Fruit fly (Drosophila melanogaster): Measurements from ENCODE around the gene CG11638.

Gene CG11638

DNA sequence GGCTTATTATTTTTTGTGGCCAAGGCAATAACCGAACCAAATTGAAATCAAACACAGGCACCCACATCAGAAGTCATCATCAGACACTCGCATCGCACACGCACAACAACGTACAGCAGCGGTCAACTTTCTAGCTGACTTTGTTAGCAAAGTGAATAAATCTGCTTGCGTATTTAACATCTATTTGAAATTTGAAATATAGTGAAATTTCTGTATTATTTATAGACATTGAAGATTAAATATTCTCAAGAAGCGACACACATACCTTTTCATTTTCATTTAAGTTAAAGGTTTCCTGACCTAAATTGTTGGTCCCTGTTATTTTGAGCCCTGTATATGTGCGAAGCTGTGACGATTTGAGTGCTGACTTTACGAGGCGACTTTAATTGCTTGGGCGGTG lies 27.6 kb downstream of the CG11638 start (continued):
- TF ChIP-seq sim (GFP tag; IDR thresholded peaks at IDR 0.05) (no peak), CG31441 (GFP tag; IDR thresholded peaks at IDR 0.05) (0 out of 2 replicates have a peak, but pooled peaks have one; percentile 9), CG5953 (GFP tag; IDR thresholded peaks at IDR 0.05) (no peak)

- TF ChIP-seq Dfd (GFP tag; optimal IDR thresholded peaks at IDR 0.05), result no peak
- TF ChIP-seq CG17385 (GFP tag; optimal IDR thresholded peaks at IDR 0.05), result no peak
- no peak for TF ChIP-seq CG31224 (GFP tag; IDR thresholded peaks at IDR 0.05)
- TF ChIP-seq CG11247 (GFP tag; IDR thresholded peaks at IDR 0.05), result no peak
- TF ChIP-seq Neu2 (GFP tag; optimal IDR thresholded peaks at IDR 0.05; ENCODE audit: borderline replicate concordance), result no peak
- no peak for TF ChIP-seq dmrt99B (tag; optimal IDR thresholded peaks at IDR 0.05)
- TF ChIP-seq Hmx (GFP tag; optimal IDR thresholded peaks at IDR 0.05), result no peak
- TF ChIP-seq sima (GFP tag; optimal IDR thresholded peaks at IDR 0.05), result no peak
Measured at dm6 chrX:990218-990617, 36.3 kb downstream of the CG11638 start, which contains the start of gene CG18823. Gene CG18823 (plus strand): TSS chrX:990518.

dm6 chrX:985911-986310 lies 40.6 kb downstream of the CG11638 start:
- TF ChIP-seq bab2 (GFP tag; optimal IDR thresholded peaks at IDR 0.05), result no peak
- peak; percentile 87 for TF ChIP-seq Deaf1 (tag; optimal IDR thresholded peaks at IDR 0.05)
- TF ChIP-seq z (GFP tag; IDR thresholded peaks at IDR 0.05), result peak; percentile 80

DNA sequence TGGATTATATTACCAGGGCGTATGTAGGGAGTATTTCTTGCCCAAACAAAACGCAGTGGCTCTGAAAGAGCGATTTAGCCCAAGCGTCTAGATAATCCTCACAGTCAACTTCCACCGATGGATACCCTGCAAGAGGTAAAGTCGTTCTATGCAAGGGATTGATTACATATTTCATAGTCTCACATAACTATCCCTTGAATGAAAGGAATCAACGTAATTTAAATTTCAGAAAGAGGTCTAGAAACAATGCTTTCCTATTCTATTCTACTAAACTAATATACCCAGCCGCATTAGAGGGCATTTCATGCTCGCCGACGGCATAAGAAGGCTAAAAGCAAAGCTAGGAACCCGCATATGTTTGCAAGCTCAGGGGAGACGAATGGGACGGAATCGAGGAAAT lies 59.7 kb downstream of the CG11638 start:
- TF ChIP-seq CG12391 (tag; optimal IDR thresholded peaks at IDR 0.05) (peak; percentile 25), ssp (GFP tag; IDR thresholded peaks at IDR 0.05) (0 out of 2 replicates have a peak, but pooled peaks have one; percentile 23), gem (tag; optimal IDR thresholded peaks at IDR 0.05) (peak; percentile 54), eve (GFP tag; optimal IDR thresholded peaks at IDR 0.05) (peak in 1 of 2 experiments; percentile 27), trem (tag; optimal IDR thresholded peaks at IDR 0.05) (no peak), CG3281 (GFP tag; optimal IDR thresholded peaks at IDR 0.05) (peak; percentile 40), Rx (GFP tag; IDR thresholded peaks at IDR 0.05) (no peak), HLHmδ (GFP tag; optimal IDR thresholded peaks at IDR 0.05) (no peak), bbx (GFP tag; IDR thresholded peaks at IDR 0.05; ENCODE audit: partially characterized antibody) (no peak), CoRest (tag; optimal IDR thresholded peaks at IDR 0.05) (peak; percentile 29), CG8290 (GFP tag; optimal IDR thresholded peaks at IDR 0.05) (no peak), CG8290 (tag; optimal IDR thresholded peaks at IDR 0.05) (peak in 1 of 2 experiments; percentile 64), unpg (GFP tag; optimal IDR thresholded peaks at IDR 0.05) (peak; percentile 23), CG4707 (GFP tag; optimal IDR thresholded peaks at IDR 0.05) (no peak), CG14050 (GFP tag; IDR thresholded peaks at IDR 0.05) (no peak), pros (GFP tag; optimal IDR thresholded peaks at IDR 0.05) (no peak), NFAT (GFP tag; IDR thresholded peaks at IDR 0.05) (no peak), dm (GFP tag; optimal IDR thresholded peaks at IDR 0.05) (no peak), Dad (GFP tag; optimal IDR thresholded peaks at IDR 0.05) (no peak), luna (GFP tag; optimal IDR thresholded peaks at IDR 0.05) (no peak), CG1792 (GFP tag; optimal IDR thresholded peaks at IDR 0.05) (no peak), ase (GFP tag; IDR thresholded peaks at IDR 0.05) (peak; percentile 31; the same call in 1 of the 3 replicates), HLH4C (GFP tag; IDR thresholded peaks at IDR 0.05; ENCODE audit: partially characterized antibody) (no peak), CG18619 (GFP tag; optimal IDR thresholded peaks at IDR 0.05) (peak; percentile 4), D19B (GFP tag; optimal IDR thresholded peaks at IDR 0.05) (peak; percentile 40), CG16779 (GFP tag; IDR thresholded peaks at IDR 0.05) (no peak), Ptx1 (GFP tag; IDR thresholded peaks at IDR 0.05) (peak; percentile 57), CG11093 (GFP tag; IDR thresholded peaks at IDR 0.05) (no peak), ap (GFP tag; IDR thresholded peaks at IDR 0.05) (no peak), Poxn (GFP tag; IDR thresholded peaks at IDR 0.05) (no peak), h (optimal IDR thresholded peaks at IDR 0.05) (no peak), p53 (GFP tag; optimal IDR thresholded peaks at IDR 0.05) (no peak), Sox100B (GFP tag; optimal IDR thresholded peaks at IDR 0.05) (no peak), nmo (GFP tag; optimal IDR thresholded peaks at IDR 0.05) (peak; percentile 9)
